Fruit fly (Drosophila melanogaster): ENCODE data around the gene CG43082.

The CG43082 gene

DNA sequence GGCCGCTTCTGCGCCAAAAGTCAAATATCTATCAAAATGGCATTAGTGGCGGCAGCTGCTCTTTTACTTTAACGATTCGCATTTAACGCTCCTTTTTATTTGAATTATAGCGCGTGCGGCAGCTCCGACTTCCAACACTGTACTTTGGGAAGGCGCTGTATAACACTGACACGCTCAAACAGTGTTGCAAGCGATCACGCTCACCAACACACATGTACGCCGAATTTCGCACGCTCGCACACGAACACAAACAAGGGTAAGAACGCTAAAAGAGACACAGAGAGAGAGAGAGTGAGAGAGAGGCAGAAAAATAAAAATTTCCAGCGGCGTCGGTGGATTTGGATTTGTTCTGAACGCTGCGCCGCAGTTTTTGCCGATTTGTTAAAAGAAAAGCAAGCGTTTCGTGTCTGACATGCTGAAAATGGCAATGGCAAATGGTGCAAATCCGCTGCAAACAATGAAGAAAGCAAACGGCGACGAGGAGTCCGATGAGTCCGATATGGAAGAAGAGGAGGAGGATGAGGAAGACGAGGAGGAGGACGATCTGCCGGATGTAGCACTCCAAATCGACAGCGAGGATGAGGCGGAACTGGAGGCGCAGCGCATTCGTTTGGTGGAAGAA is 41.9 kb upstream of the CG43082 start, which contains the start of gene Phs (continued):
- peak; percentile 77 for TF ChIP-seq CrebB (tag; optimal IDR thresholded peaks at IDR 0.05)
- TF ChIP-seq CG2129 (GFP tag; IDR thresholded peaks at IDR 0.05; ENCODE audit: partially characterized antibody) = no peak
- TF ChIP-seq Side (GFP tag; optimal IDR thresholded peaks at IDR 0.05) = peak; percentile 90
- no peak for TF ChIP-seq CG11696 (GFP tag; IDR thresholded peaks at IDR 0.05)
- TF ChIP-seq HLHmδ (GFP tag; optimal IDR thresholded peaks at IDR 0.05) = peak; percentile 32
- TF ChIP-seq CG8281 (tag; optimal IDR thresholded peaks at IDR 0.05) = no peak
- peak; percentile 55 for TF ChIP-seq CG17829 (tag; optimal IDR thresholded peaks at IDR 0.05)
- TF ChIP-seq Dfd (GFP tag; optimal IDR thresholded peaks at IDR 0.05) = no peak
- peak; percentile 72 for TF ChIP-seq Hr39 (optimal IDR thresholded peaks at IDR 0.05)
- peak; percentile 70 for TF ChIP-seq HLH3B (GFP tag; IDR thresholded peaks at IDR 0.05)
- peak; percentile 44 for TF ChIP-seq fd96Cb (tag; optimal IDR thresholded peaks at IDR 0.05)
- TF ChIP-seq chif (GFP tag; optimal IDR thresholded peaks at IDR 0.05) = peak; percentile 72 to 87
- peak; percentile 57 for TF ChIP-seq MESR4 (GFP tag; optimal IDR thresholded peaks at IDR 0.05)
- peak; percentile 25 for TF ChIP-seq pfk (GFP tag; optimal IDR thresholded peaks at IDR 0.05)
- TF ChIP-seq CG15696 (tag; optimal IDR thresholded peaks at IDR 0.05) = no peak
- peak; percentile 66 for TF ChIP-seq CG17186 (GFP tag; optimal IDR thresholded peaks at IDR 0.05)
- peak; percentile 99 for TF ChIP-seq stwl (tag; optimal IDR thresholded peaks at IDR 0.05)
- TF ChIP-seq B-H2 (GFP tag; optimal IDR thresholded peaks at IDR 0.05) = peak; percentile 92
- peak; percentile 59 for TF ChIP-seq CG4707 (GFP tag; optimal IDR thresholded peaks at IDR 0.05)
- TF ChIP-seq CG6854 (GFP tag; optimal IDR thresholded peaks at IDR 0.05) = peak; percentile 7
- peak; percentile 15; the same call in 1 of the 2 replicates for TF ChIP-seq aop (GFP tag; IDR thresholded peaks at IDR 0.05)
- TF ChIP-seq CG10979 (tag; optimal IDR thresholded peaks at IDR 0.05) = peak; percentile 45
- peak; percentile 77 for TF ChIP-seq CG5245 (GFP tag; optimal IDR thresholded peaks at IDR 0.05)
- TF ChIP-seq CG12299 (tag; optimal IDR thresholded peaks at IDR 0.05) = no peak
- peak; percentile 78 for TF ChIP-seq CG6791 (GFP tag; IDR thresholded peaks at IDR 0.05; ENCODE audit: partially characterized antibody)
- TF ChIP-seq Nf-YA (GFP tag; IDR thresholded peaks at IDR 0.05) = 0 out of 2 replicates have a peak, but pooled peaks have one; percentile 6
- TF ChIP-seq cwo (GFP tag; optimal IDR thresholded peaks at IDR 0.05) = peak; percentile 47
- peak; percentile 54; the same call in 1 of the 2 replicates for TF ChIP-seq CG6272 (GFP tag; IDR thresholded peaks at IDR 0.05)
- TF ChIP-seq CG17359 (tag; optimal IDR thresholded peaks at IDR 0.05) = peak; percentile 61
- peak; percentile 94 for TF ChIP-seq CG3847 (GFP tag; IDR thresholded peaks at IDR 0.05)
- no peak for TF ChIP-seq esg (GFP tag; conservative IDR thresholded peaks at IDR 0.05)
- TF ChIP-seq CG18599 (GFP tag; optimal IDR thresholded peaks at IDR 0.05) = peak; percentile 83
- TF ChIP-seq Bgb (GFP tag; IDR thresholded peaks at IDR 0.05; ENCODE audit: partially characterized antibody) = peak; percentile 65
- peak; percentile 71; the same call in 1 of the 3 replicates for TF ChIP-seq CG2199 (GFP tag; IDR thresholded peaks at IDR 0.05)
- TF ChIP-seq CG6689 (GFP tag; IDR thresholded peaks at IDR 0.05) = 0 out of 2 replicates have a peak, but pooled peaks have one; percentile 36
- peak; percentile 82 for TF ChIP-seq CG12769 (tag; optimal IDR thresholded peaks at IDR 0.05)
- peak; percentile 49 for TF ChIP-seq nerfin-1 (tag; optimal IDR thresholded peaks at IDR 0.05)
- TF ChIP-seq Xbp1 (GFP tag; optimal IDR thresholded peaks at IDR 0.05) = peak; percentile 81
- TF ChIP-seq fd3F (GFP tag; optimal IDR thresholded peaks at IDR 0.05) = peak; percentile 44
- peak; percentile 79 for TF ChIP-seq MTF-1 (GFP tag; optimal IDR thresholded peaks at IDR 0.05; ENCODE audit: borderline replicate concordance)
- TF ChIP-seq repo (GFP tag; optimal IDR thresholded peaks at IDR 0.05) = peak; percentile 86
- TF ChIP-seq danr (GFP tag; IDR thresholded peaks at IDR 0.05) = no peak
- TF ChIP-seq corto (GFP tag; optimal IDR thresholded peaks at IDR 0.05) = peak; percentile 59
- peak; percentile 20 for TF ChIP-seq CG15479 (GFP tag; optimal IDR thresholded peaks at IDR 0.05)
- TF ChIP-seq CG30020 (tag; optimal IDR thresholded peaks at IDR 0.05) = peak; percentile 16
- TF ChIP-seq knrl (GFP tag; IDR thresholded peaks at IDR 0.05; ENCODE audit: partially characterized antibody) = peak; percentile 37; the same call in 1 of the 3 replicates
- peak; percentile 80 for TF ChIP-seq NK7.1 (GFP tag; optimal IDR thresholded peaks at IDR 0.05)
- peak; percentile 90 for TF ChIP-seq her (GFP tag; optimal IDR thresholded peaks at IDR 0.05)
